Fruit fly (Drosophila melanogaster) Kc167 (cell line): ENCODE results near the gene CG7332.

ENCODE experiments used
- Myc ChIP-seq: fragments of >200 bp; optimal IDR thresholded peaks from 2 replicates; lab custom pipeline; 2017; ENCODE audit warnings: missing external identifiers
- insv ChIP-seq: fragments of >200 bp; optimal IDR thresholded peaks from 3 replicates; lab custom pipeline; 2018; ENCODE audit warnings: missing external identifiers

- TF ChIP-seq Myc: no peak
- TF ChIP-seq insv (lab: Kevin White, UChicago): no peak
Observed at dm6 chrX:18936606-18937005, 52.3 kb downstream of the CG7332 start.
